Fruit fly (Drosophila melanogaster) whole organism, embryonic: ENCODE data around the gene Mco1.

Experiments
- Bgb ChIP-seq: fragments of 200-800 bp; sonication (Bioruptor generic); IDR thresholded peaks from 2 replicates; pipeline ENCODE4 v1.3.6; 2022; ENCODE audit warnings: missing biosample characterization, missing genetic modification characterization; ENCODE audit not compliant: partially characterized antibody
- Blimp-1 ChIP-seq: fragments of 200-800 bp; sonication (Bioruptor generic); optimal IDR thresholded peaks from 3 replicates; lab custom pipeline; 2018; ENCODE audit warnings: missing biosample characterization, missing genetic modification characterization, mild to moderate bottlenecking, moderate library complexity, missing genetic modification reagents
- CG11247 ChIP-seq: fragments of 200-800 bp; sonication (Bioruptor generic); IDR thresholded peaks from 2 replicates; pipeline ENCODE4 v1.3.6; 2022; ENCODE audit warnings: missing biosample characterization, missing genetic modification characterization
- CG18599 ChIP-seq: fragments of 200-800 bp; sonication (Bioruptor generic); optimal IDR thresholded peaks from 3 replicates; lab custom pipeline; 2017; ENCODE audit warnings: missing biosample characterization, missing genetic modification characterization, mild to moderate bottlenecking, moderate library complexity, missing genetic modification reagents
- CG18619 ChIP-seq: fragments of 200-800 bp; sonication (Bioruptor generic); optimal IDR thresholded peaks from 3 replicates; lab custom pipeline; 2017; ENCODE audit warnings: missing biosample characterization, mild to moderate bottlenecking, missing genetic modification characterization
- CG3163 ChIP-seq: fragments of 200-800 bp; sonication (Bioruptor generic); optimal IDR thresholded peaks from 3 replicates; lab custom pipeline; 2016; ENCODE audit warnings: missing biosample characterization, missing genetic modification characterization
- CG3281 ChIP-seq: fragments of 200-800 bp; sonication (Bioruptor generic); optimal IDR thresholded peaks from 3 replicates; lab custom pipeline; 2017; ENCODE audit warnings: missing biosample characterization, mild to moderate bottlenecking, missing genetic modification characterization
- CG6813 ChIP-seq: fragments of 200-800 bp; sonication (Bioruptor generic); optimal IDR thresholded peaks from 2 replicates; lab custom pipeline; 2017; ENCODE audit warnings: missing biosample characterization, missing genetic modification characterization, mild to moderate bottlenecking, moderate library complexity, missing genetic modification reagents
- CG7987 ChIP-seq: fragments of 200-800 bp; sonication (Bioruptor generic); optimal IDR thresholded peaks from 2 replicates; lab custom pipeline; 2018; ENCODE audit warnings: missing biosample characterization, mild to moderate bottlenecking, missing genetic modification characterization, moderate library complexity
- CoRest ChIP-seq: fragments of 200-800 bp; sonication (Bioruptor generic); optimal IDR thresholded peaks from 3 replicates; lab custom pipeline; 2018; ENCODE audit warnings: missing biosample characterization, mild to moderate bottlenecking, missing genetic modification characterization, moderate library complexity
- Dbx ChIP-seq: fragments of 200-800 bp; sonication (Bioruptor generic); IDR thresholded peaks from 3 replicates; pipeline ENCODE4 v1.3.6; 2022; ENCODE audit warnings: missing biosample characterization, missing genetic modification characterization
- Deaf1 ChIP-seq: fragments of 200-800 bp; optimal IDR thresholded peaks from 3 replicates; lab custom pipeline; 2019; ENCODE audit warnings: missing biosample characterization, mild to moderate bottlenecking, missing genetic modification characterization, moderate library complexity
- Doc3 ChIP-seq: fragments of 200-800 bp; sonication (Bioruptor generic); IDR thresholded peaks from 3 replicates; pipeline ENCODE4 v1.3.6; 2022; ENCODE audit warnings: missing biosample characterization, missing genetic modification characterization; ENCODE audit not compliant: partially characterized antibody
- Dp ChIP-seq: fragments of 200-800 bp; sonication (Bioruptor generic); optimal IDR thresholded peaks from 2 replicates; lab custom pipeline; 2018; ENCODE audit warnings: missing biosample characterization, mild to moderate bottlenecking, missing genetic modification characterization, moderate library complexity
- E2f2 ChIP-seq: fragments of 200-800 bp; sonication (Bioruptor generic); IDR thresholded peaks from 2 replicates; pipeline ENCODE4 v1.3.6; 2022; ENCODE audit warnings: missing biosample characterization, missing genetic modification characterization
- ERR ChIP-seq: fragments of 200-800 bp; sonication (Bioruptor generic); optimal IDR thresholded peaks from 2 replicates; lab custom pipeline; 2016; ENCODE audit warnings: missing biosample characterization, missing genetic modification characterization
- Eip74EF ChIP-seq, 2 experiments: fragments of 200-800 bp in 1 of 2; fragments of >200 bp in 1 of 2; sonication (Bioruptor generic) in 1 of 2; optimal IDR thresholded peaks; 2 replicates each; lab custom pipeline; 2017 to 2019; ENCODE audit warnings: missing biosample characterization in 2 of 2, missing genetic modification characterization in 2 of 2, mild to moderate bottlenecking in 1 of 2, moderate library complexity in 1 of 2
- Gug ChIP-seq: fragments of 200-800 bp; sonication (Bioruptor generic); IDR thresholded peaks from 4 replicates; pipeline ENCODE4 v1.3.6; 2022; ENCODE audit warnings: missing biosample characterization, missing genetic modification characterization
- H15 ChIP-seq: fragments of 200-800 bp; sonication (Bioruptor generic); IDR thresholded peaks from 3 replicates; pipeline ENCODE4 v1.3.6; 2022; ENCODE audit warnings: missing biosample characterization, missing genetic modification characterization
- Jarid2 ChIP-seq: fragments of 200-800 bp; sonication (Bioruptor generic); optimal IDR thresholded peaks from 3 replicates; lab custom pipeline; 2017; ENCODE audit warnings: mild to moderate bottlenecking, missing biosample characterization, missing genetic modification reagents, missing genetic modification characterization
- Kr ChIP-seq: fragments of 200-800 bp; sonication (Bioruptor generic); optimal IDR thresholded peaks from 2 replicates; lab custom pipeline; 2017; ENCODE audit warnings: missing biosample characterization, mild to moderate bottlenecking, missing genetic modification characterization
- NFAT ChIP-seq: fragments of 200-800 bp; sonication (Bioruptor generic); IDR thresholded peaks from 2 replicates; pipeline ENCODE4 v1.3.6; 2022; ENCODE audit warnings: missing biosample characterization, missing genetic modification characterization
- Tbp ChIP-seq: fragments of >200 bp; optimal IDR thresholded peaks from 2 replicates; lab custom pipeline; 2018; ENCODE audit warnings: missing biosample characterization, missing genetic modification characterization
- Trl ChIP-seq, 3 experiments: fragments of >200 bp in 2 of 3; fragments of 200-800 bp in 1 of 3; sonication (Bioruptor generic) in 1 of 3; optimal IDR thresholded peaks; 2 replicates in 1 of 3; 3 replicates in 2 of 3; lab custom pipeline; 2016 to 2017; ENCODE audit warnings: missing biosample characterization in 1 of 3, missing genetic modification characterization in 1 of 3
- ato ChIP-seq: fragments of 200-800 bp; sonication (Bioruptor generic); IDR thresholded peaks from 2 replicates; pipeline ENCODE4 v1.3.6; 2022; ENCODE audit warnings: missing biosample characterization, missing genetic modification characterization; ENCODE audit not compliant: partially characterized antibody
- chif ChIP-seq, 2 experiments: fragments of 200-800 bp; sonication (Bioruptor generic); optimal IDR thresholded peaks; 3 replicates each; lab custom pipeline; 2016; ENCODE audit warnings: missing biosample characterization in 2 of 2, missing genetic modification characterization in 2 of 2
- ci ChIP-seq: fragments of 200-800 bp; sonication (Bioruptor generic); IDR thresholded peaks from 3 replicates; pipeline ENCODE4 v1.3.6; 2022; ENCODE audit warnings: missing biosample characterization, missing genetic modification characterization
- crol ChIP-seq: fragments of 200-800 bp; sonication (Bioruptor generic); IDR thresholded peaks from 2 replicates; pipeline ENCODE4 v1.3.6; 2022; ENCODE audit warnings: missing biosample characterization, missing genetic modification characterization
- crp ChIP-seq, 2 experiments: fragments of 200-800 bp; sonication (Bioruptor generic); optimal IDR thresholded peaks; 2 replicates in 1 of 2; 3 replicates in 1 of 2; lab custom pipeline; 2017; ENCODE audit warnings: missing biosample characterization in 2 of 2, missing genetic modification characterization in 2 of 2, mild to moderate bottlenecking in 1 of 2, moderate library complexity in 1 of 2
- cwo ChIP-seq: fragments of 200-800 bp; sonication (Bioruptor generic); optimal IDR thresholded peaks from 3 replicates; lab custom pipeline; 2017; ENCODE audit warnings: missing biosample characterization, missing genetic modification characterization, mild to moderate bottlenecking, moderate library complexity, missing genetic modification reagents
- en ChIP-seq: fragments of 200-800 bp; sonication (Bioruptor generic); optimal IDR thresholded peaks from 2 replicates; lab custom pipeline; 2016; ENCODE audit warnings: missing biosample characterization, missing genetic modification characterization
- esg ChIP-seq: fragments of 200-800 bp; sonication (Bioruptor generic); conservative IDR thresholded peaks from 2 replicates; pipeline ENCODE4 v1.3.6; 2022; ENCODE audit warnings: missing biosample characterization, missing genetic modification characterization
- eve ChIP-seq, 2 experiments: fragments of >200 bp; optimal IDR thresholded peaks; 2 replicates each; lab custom pipeline; 2017; ENCODE audit warnings: missing biosample characterization in 2 of 2, missing genetic modification characterization in 2 of 2
- gsb ChIP-seq: fragments of 200-800 bp; sonication (Bioruptor generic); IDR thresholded peaks from 2 replicates; pipeline ENCODE4 v1.3.6; 2022; ENCODE audit warnings: missing biosample characterization, missing genetic modification characterization
- h ChIP-seq: fragments of >200 bp; optimal IDR thresholded peaks from 2 replicates; lab custom pipeline; 2017
- ham ChIP-seq: fragments of 200-800 bp; sonication (Bioruptor generic); IDR thresholded peaks from 2 replicates; pipeline ENCODE4 v1.3.6; 2022; ENCODE audit warnings: missing biosample characterization, missing genetic modification characterization
- inv ChIP-seq: fragments of 200-800 bp; sonication (Bioruptor generic); IDR thresholded peaks from 2 replicates; pipeline ENCODE4 v1.3.6; 2022; ENCODE audit warnings: missing biosample characterization, missing genetic modification characterization; ENCODE audit not compliant: partially characterized antibody
- jigr1 ChIP-seq: fragments of 200-800 bp; sonication (Bioruptor generic); IDR thresholded peaks from 3 replicates; pipeline ENCODE4 v1.3.6; 2022; ENCODE audit warnings: missing biosample characterization, missing genetic modification characterization
- mirr ChIP-seq: fragments of 200-800 bp; sonication (Bioruptor generic); optimal IDR thresholded peaks from 3 replicates; lab custom pipeline; 2018; ENCODE audit warnings: missing biosample characterization, mild to moderate bottlenecking, missing genetic modification characterization
- nau ChIP-seq: fragments of 200-800 bp; sonication (Bioruptor generic); optimal IDR thresholded peaks from 3 replicates; lab custom pipeline; 2017; ENCODE audit warnings: missing biosample characterization, mild to moderate bottlenecking, missing genetic modification characterization, missing genetic modification reagents
- nerfin-2 ChIP-seq: fragments of 200-800 bp; sonication (Bioruptor generic); IDR thresholded peaks from 2 replicates; pipeline ENCODE4 v1.3.6; 2022; ENCODE audit warnings: missing biosample characterization, missing genetic modification characterization; ENCODE audit not compliant: partially characterized antibody
- oc ChIP-seq: fragments of 200-800 bp; sonication (Bioruptor generic); optimal IDR thresholded peaks from 2 replicates; lab custom pipeline; 2018; ENCODE audit warnings: missing biosample characterization, mild to moderate bottlenecking, missing genetic modification characterization, moderate library complexity
- otp ChIP-seq: fragments of 200-800 bp; sonication (Bioruptor generic); IDR thresholded peaks from 3 replicates; pipeline ENCODE4, ENCODE4 v1.3.6; 2022; ENCODE audit warnings: missing biosample characterization, missing genetic modification characterization
- prd ChIP-seq, 3 experiments: fragments of >200 bp in 2 of 3; fragments of 200-800 bp in 1 of 3; sonication (Bioruptor generic) in 1 of 3; optimal IDR thresholded peaks in 2 of 3; IDR thresholded peaks in 1 of 3; 2 replicates in 2 of 3; 3 replicates in 1 of 3; pipeline versions ENCODE4 v1.3.6 to Lab custom; 2017 to 2022; ENCODE audit warnings: missing biosample characterization in 1 of 3, missing genetic modification characterization in 1 of 3
- shn ChIP-seq: fragments of 200-800 bp; sonication (Bioruptor generic); optimal IDR thresholded peaks from 3 replicates; lab custom pipeline; 2016; ENCODE audit warnings: missing biosample characterization, missing genetic modification characterization
- sob ChIP-seq: fragments of 200-800 bp; sonication (Bioruptor generic); IDR thresholded peaks from 2 replicates; pipeline ENCODE4 v1.3.6; 2022; ENCODE audit warnings: missing biosample characterization, missing genetic modification characterization
- trh ChIP-seq: fragments of 200-800 bp; sonication (Bioruptor generic); optimal IDR thresholded peaks from 2 replicates; lab custom pipeline; 2016; ENCODE audit warnings: missing biosample characterization, missing genetic modification characterization
- zf30C ChIP-seq: fragments of 200-800 bp; sonication (Bioruptor generic); optimal IDR thresholded peaks from 3 replicates; lab custom pipeline; 2018; ENCODE audit warnings: missing biosample characterization, mild to moderate bottlenecking, missing genetic modification characterization

Gene Mco1

DNA sequence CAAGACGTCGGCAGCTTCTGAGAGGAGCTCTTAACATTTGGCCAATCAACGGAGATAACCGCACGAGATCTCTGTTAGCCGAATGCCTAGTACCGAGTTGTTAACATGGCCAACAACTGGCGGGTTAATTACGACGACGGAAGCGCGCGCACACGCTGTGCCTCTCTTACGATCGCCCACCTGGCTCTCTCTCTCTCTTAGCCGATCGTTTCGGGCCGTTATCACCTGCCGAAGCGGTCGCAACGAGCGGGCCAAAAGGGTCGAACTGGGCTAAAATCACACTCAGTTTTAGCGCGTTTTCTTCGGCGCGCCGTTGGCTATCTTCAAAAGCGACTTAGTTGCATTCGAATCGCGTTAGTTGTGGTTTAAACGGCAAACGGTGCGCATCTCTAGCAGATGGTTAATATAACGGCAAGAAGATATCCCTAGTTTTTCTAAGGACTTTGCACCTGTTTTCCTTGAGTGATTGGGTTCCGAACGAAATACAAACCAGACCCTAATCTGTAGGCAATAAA is at the start of gene Mco1:
Gene Mco1, plus strand, starts transcription at position 345 of the 515 bp plus-strand sequence.
- TF ChIP-seq CoRest (tag; lab: Kevin White, UChicago) (no peak), nerfin-2 (no peak), Dp (GFP tag; lab: Kevin White, UChicago) (no peak), esg (no peak), Doc3 (GFP tag; lab: Robert Waterston, UW) (no peak), ci (GFP tag; lab: Robert Waterston, UW) (0 out of 3 replicates have a peak, but pooled peaks have one; percentile 17), shn (GFP tag; lab: Kevin White, UChicago) (no peak), CG6813 (GFP tag; lab: Kevin White, UChicago) (no peak), H15 (GFP tag; lab: Robert Waterston, UW) (no peak), sob (0 out of 2 replicates have a peak, but pooled peaks have one; percentile 9), prd (optimal IDR thresholded peaks at IDR 0.05; lab: Kevin White, UChicago) (no peak), prd (GFP tag; IDR thresholded peaks at IDR 0.05; lab: Robert Waterston, UW) (no peak), chif (GFP tag; optimal IDR thresholded peaks at IDR 0.05; lab: Kevin White, UChicago) (no peak), en (no peak), CG7987 (GFP tag; lab: Kevin White, UChicago) (no peak), h (no peak), otp (GFP tag; lab: Robert Waterston, UW) (0 out of 3 replicates have a peak, but pooled peaks have one; percentile 6), Dbx (GFP tag; lab: Robert Waterston, UW) (no peak), CG18599 (GFP tag; lab: Kevin White, UChicago) (no peak), CG3281 (GFP tag; lab: Kevin White, UChicago) (no peak), jigr1 (GFP tag; lab: Robert Waterston, UW) (no peak), gsb (GFP tag; lab: Robert Waterston, UW) (no peak), Blimp-1 (GFP tag; lab: Kevin White, UChicago) (no peak), zf30C (GFP tag; lab: Kevin White, UChicago) (no peak), Bgb (GFP tag; lab: Robert Waterston, UW) (0 out of 2 replicates have a peak, but pooled peaks have one; percentile 24), E2f2 (GFP tag; lab: Robert Waterston, UW) (no peak), crol (GFP tag; lab: Robert Waterston, UW) (no peak), Trl (optimal IDR thresholded peaks at IDR 0.05; lab: Kevin White, UChicago) (peak; percentile 51 to 54), Trl (GFP tag; optimal IDR thresholded peaks at IDR 0.05; lab: Kevin White, UChicago) (no peak), Tbp (GFP tag; lab: Kevin White, UChicago) (no peak), oc (tag; lab: Kevin White, UChicago) (no peak), Eip74EF (GFP tag; optimal IDR thresholded peaks at IDR 0.05; lab: Kevin White, UChicago) (peak in 1 of 2 experiments; percentile 20), nau (no peak), eve (GFP tag; optimal IDR thresholded peaks at IDR 0.05; lab: Kevin White, UChicago) (no peak), ato (0 out of 2 replicates have a peak, but pooled peaks have one; percentile 11), Kr (GFP tag; lab: Kevin White, UChicago) (no peak), trh (GFP tag; lab: Kevin White, UChicago) (no peak), NFAT (no peak), CG3163 (GFP tag; lab: Kevin White, UChicago) (peak; percentile 79), crp (GFP tag; optimal IDR thresholded peaks at IDR 0.05; lab: Kevin White, UChicago) (no peak), cwo (GFP tag; lab: Kevin White, UChicago) (no peak), CG18619 (no peak), Gug (GFP tag; lab: Robert Waterston, UW) (no peak), inv (GFP tag; lab: Robert Waterston, UW) (no peak), Deaf1 (peak; percentile 90), ham (GFP tag; lab: Robert Waterston, UW) (no peak), mirr (GFP tag; lab: Kevin White, UChicago) (peak; percentile 65), CG11247 (no peak), Jarid2 (GFP tag; lab: Kevin White, UChicago) (peak; percentile 9), ERR (GFP tag; lab: Kevin White, UChicago) (no peak)
